Worm (Caenorhabditis elegans) whole organism, young adult: ENCODE results near the gene haao-1.
A peak's percentile ranks its signal among the peaks of the same experiment; 100 is the strongest.

Experiments
- B0019.2 ChIP-seq: fragments of 200-800 bp; sonication (Bioruptor generic); conservative IDR thresholded peaks from 2 replicates; pipeline ENCODE4 v1.3.6; 2022; ENCODE audit warnings: missing genetic modification reagents, missing genetic modification characterization, missing compliant biosample characterization
- B0035.1 ChIP-seq: sonication (generic microtip); optimal IDR thresholded peaks from 2 replicates; lab custom pipeline; 2016; ENCODE audit warnings: missing genetic modification characterization, mild to moderate bottlenecking, missing compliant biosample characterization, missing genotype, missing genetic modification reagents
- B0261.1 ChIP-seq: sonication (generic microtip); optimal IDR thresholded peaks from 2 replicates; lab custom pipeline; 2016; ENCODE audit warnings: mild to moderate bottlenecking, missing genetic modification characterization, moderate library complexity, missing compliant biosample characterization
- B0336.3 ChIP-seq: fragments of 200-800 bp; sonication (Bioruptor generic); IDR thresholded peaks from 2 replicates; pipeline ENCODE4 v1.3.6; 2022; ENCODE audit warnings: missing genetic modification characterization, missing compliant biosample characterization
- F10E7.11 ChIP-seq: sonication (generic microtip); optimal IDR thresholded peaks from 2 replicates; lab custom pipeline; 2017; ENCODE audit warnings: mild to moderate bottlenecking, missing genetic modification characterization, moderate library complexity, missing compliant biosample characterization
- F33H1.4 ChIP-seq: fragments of 200-800 bp; sonication (Bioruptor generic); IDR thresholded peaks from 2 replicates; pipeline ENCODE4 v1.3.6; 2022; ENCODE audit warnings: missing genetic modification reagents, missing genetic modification characterization, missing compliant biosample characterization
- F37B4.10 ChIP-seq: fragments of 200-800 bp; sonication (Bioruptor generic); IDR thresholded peaks from 2 replicates; pipeline ENCODE4 v1.3.6; 2022; ENCODE audit warnings: missing genetic modification characterization, missing compliant biosample characterization
- F39B2.1 ChIP-seq: fragments of 200-800 bp; sonication (Bioruptor generic); IDR thresholded peaks from 2 replicates; pipeline ENCODE4 v1.3.6; 2022; ENCODE audit warnings: missing genetic modification reagents, missing genetic modification characterization, missing compliant biosample characterization
- F57A8.1 ChIP-seq: fragments of 200-800 bp; sonication (Bioruptor generic); optimal IDR thresholded peaks from 2 replicates; lab custom pipeline; 2018; ENCODE audit warnings: mild to moderate bottlenecking, missing genetic modification characterization, moderate library complexity, missing compliant biosample characterization
- F57C9.4 ChIP-seq: sonication (generic microtip); optimal IDR thresholded peaks from 2 replicates; lab custom pipeline; 2017; ENCODE audit warnings: mild to moderate bottlenecking, missing genetic modification characterization, missing compliant biosample characterization
- T07F8.4 ChIP-seq: sonication (generic microtip); optimal IDR thresholded peaks from 2 replicates; lab custom pipeline; 2016; ENCODE audit warnings: mild to moderate bottlenecking, missing genetic modification characterization, moderate library complexity, missing compliant biosample characterization
- T26A5.8 ChIP-seq: sonication (generic microtip); optimal IDR thresholded peaks from 2 replicates; lab custom pipeline; 2016; ENCODE audit warnings: missing genetic modification characterization, missing compliant biosample characterization
- athp-1 ChIP-seq: sonication (generic microtip); optimal IDR thresholded peaks from 2 replicates; lab custom pipeline; 2017; ENCODE audit warnings: mild to moderate bottlenecking, missing genetic modification characterization, missing compliant biosample characterization
- bed-2 ChIP-seq: fragments of 200-800 bp; sonication (Bioruptor generic); IDR thresholded peaks from 2 replicates; pipeline ENCODE4 v1.3.6; 2022; ENCODE audit warnings: missing genetic modification reagents, missing genetic modification characterization, missing compliant biosample characterization
- ccch-3 ChIP-seq: fragments of 200-800 bp; sonication (Bioruptor generic); optimal IDR thresholded peaks from 2 replicates; lab custom pipeline; 2018; ENCODE audit warnings: mild to moderate bottlenecking, missing genetic modification characterization, missing compliant biosample characterization
- dox-1 ChIP-seq: fragments of 200-800 bp; sonication (Bioruptor generic); IDR thresholded peaks from 2 replicates; pipeline ENCODE4 v1.3.6; 2022; ENCODE audit warnings: missing genetic modification reagents, missing genetic modification characterization, missing compliant biosample characterization
- dpl-1 ChIP-seq: fragments of 150-350 bp; optimal IDR thresholded peaks from 2 replicates; lab custom pipeline; 2014; ENCODE audit warnings: missing biosample characterization, missing genetic modification reagents, missing genetic modification characterization
- egl-18 ChIP-seq: fragments of 200-800 bp; sonication (Bioruptor generic); IDR thresholded peaks from 2 replicates; pipeline ENCODE4 v1.3.6; 2022; ENCODE audit warnings: missing genetic modification reagents, missing genetic modification characterization, missing compliant biosample characterization
- egl-44 ChIP-seq: fragments of 200-800 bp; sonication (Bioruptor generic); IDR thresholded peaks from 2 replicates; pipeline ENCODE4 v1.3.6; 2022; ENCODE audit warnings: missing genetic modification reagents, missing genetic modification characterization, missing compliant biosample characterization
- ekl-4 ChIP-seq: fragments of 200-800 bp; sonication (Bioruptor generic); IDR thresholded peaks from 2 replicates; pipeline ENCODE4 v1.3.6; 2022; ENCODE audit warnings: missing genetic modification reagents, missing genetic modification characterization, missing compliant biosample characterization
- ets-4 ChIP-seq: fragments of 200-800 bp; sonication (Bioruptor generic); optimal IDR thresholded peaks from 2 replicates; lab custom pipeline; 2018; ENCODE audit warnings: mild to moderate bottlenecking, missing genetic modification characterization, missing compliant biosample characterization
- fkh-3 ChIP-seq: sonication (generic microtip); optimal IDR thresholded peaks from 2 replicates; lab custom pipeline; 2016; ENCODE audit warnings: mild to moderate bottlenecking, missing genetic modification characterization, missing compliant biosample characterization
- hlh-12 ChIP-seq: sonication (generic microtip); optimal IDR thresholded peaks from 2 replicates; lab custom pipeline; 2016; ENCODE audit warnings: missing genetic modification characterization, missing compliant biosample characterization
- hlh-26 ChIP-seq: fragments of 200-800 bp; sonication (Bioruptor generic); conservative IDR thresholded peaks from 2 replicates; pipeline ENCODE4 v1.3.6; 2022; ENCODE audit warnings: missing genetic modification reagents, missing genetic modification characterization, missing compliant biosample characterization
- hmg-1.2 ChIP-seq: fragments of 200-800 bp; sonication (Bioruptor generic); IDR thresholded peaks from 2 replicates; pipeline ENCODE4 v1.3.6; 2022; ENCODE audit warnings: missing genetic modification reagents, missing genetic modification characterization, missing compliant biosample characterization
- hmg-20 ChIP-seq: fragments of 200-800 bp; sonication (Bioruptor generic); IDR thresholded peaks from 2 replicates; pipeline ENCODE4 v1.3.6; 2022; ENCODE audit warnings: missing genetic modification reagents, missing genetic modification characterization, missing compliant biosample characterization
- let-526 ChIP-seq: fragments of 200-800 bp; sonication (Bioruptor generic); IDR thresholded peaks from 2 replicates; pipeline ENCODE4 v1.3.6; 2022; ENCODE audit warnings: missing genetic modification reagents, missing genetic modification characterization, missing compliant biosample characterization
- let-607 ChIP-seq, 2 experiments: fragments of 200-800 bp in 1 of 2; sonication (Bioruptor generic) in 1 of 2; sonication (generic microtip) in 1 of 2; optimal IDR thresholded peaks; 2 replicates each; lab custom pipeline; 2016 to 2018; ENCODE audit warnings: mild to moderate bottlenecking in 2 of 2, missing compliant biosample characterization in 2 of 2, missing genetic modification characterization in 2 of 2, moderate library complexity in 2 of 2, missing genotype in 1 of 2
- lin-26 ChIP-seq: fragments of 200-800 bp; sonication (Bioruptor generic); IDR thresholded peaks from 2 replicates; pipeline ENCODE4 v1.3.6; 2022; ENCODE audit warnings: missing genetic modification reagents, missing genetic modification characterization, missing compliant biosample characterization
- lin-35 ChIP-seq, 3 experiments: fragments of 150-350 bp in 2 of 3; sonication (generic microtip) in 1 of 3; optimal IDR thresholded peaks; 2 replicates each; lab custom pipeline; 2014 to 2018; ENCODE audit warnings: missing biosample characterization in 3 of 3, missing genetic modification characterization in 3 of 3, missing genetic modification reagents in 3 of 3
- lir-1 ChIP-seq: fragments of 200-800 bp; sonication (Bioruptor generic); conservative IDR thresholded peaks from 2 replicates; pipeline ENCODE4 v1.3.6; 2022; ENCODE audit warnings: missing genetic modification reagents, missing genetic modification characterization, missing compliant biosample characterization
- lsy-27 ChIP-seq: sonication (generic microtip); optimal IDR thresholded peaks from 2 replicates; lab custom pipeline; 2017; ENCODE audit warnings: missing genetic modification characterization, mild to moderate bottlenecking, missing compliant biosample characterization, antibody characterized with exemption, missing genotype, borderline replicate concordance; ENCODE audit not compliant: insufficient read depth
- madf-10 ChIP-seq: sonication (generic microtip); optimal IDR thresholded peaks from 2 replicates; lab custom pipeline; 2016; ENCODE audit warnings: mild to moderate bottlenecking, missing genetic modification characterization, missing compliant biosample characterization
- madf-6 ChIP-seq: fragments of 200-800 bp; sonication (Bioruptor generic); IDR thresholded peaks from 2 replicates; pipeline ENCODE4 v1.3.6; 2022; ENCODE audit warnings: missing genetic modification reagents, missing genetic modification characterization, missing compliant biosample characterization
- madf-8 ChIP-seq: fragments of 200-800 bp; sonication (Bioruptor generic); conservative IDR thresholded peaks from 2 replicates; pipeline ENCODE4 v1.3.6; 2022; ENCODE audit warnings: missing genetic modification reagents, missing genetic modification characterization, missing compliant biosample characterization
- mcd-1 ChIP-seq: fragments of 200-800 bp; sonication (Bioruptor generic); IDR thresholded peaks from 2 replicates; pipeline ENCODE4 v1.3.6; 2022; ENCODE audit warnings: missing genetic modification reagents, missing genetic modification characterization, missing compliant biosample characterization
- nhr-179 ChIP-seq: sonication (generic microtip); optimal IDR thresholded peaks from 2 replicates; lab custom pipeline; 2016; ENCODE audit warnings: mild to moderate bottlenecking, missing genetic modification characterization, missing compliant biosample characterization
- nhr-80 ChIP-seq: sonication (generic microtip); optimal IDR thresholded peaks from 2 replicates; lab custom pipeline; 2016; ENCODE audit warnings: missing genetic modification characterization, missing compliant biosample characterization
- pbrm-1 ChIP-seq: fragments of 200-800 bp; sonication (Bioruptor generic); IDR thresholded peaks from 2 replicates; pipeline ENCODE4 v1.3.6; 2022; ENCODE audit warnings: missing genetic modification reagents, missing genetic modification characterization, missing compliant biosample characterization
- sea-2 ChIP-seq: fragments of 200-800 bp; sonication (Bioruptor generic); IDR thresholded peaks from 2 replicates; pipeline ENCODE4 v1.3.6; 2022; ENCODE audit warnings: missing genetic modification characterization, missing compliant biosample characterization
- somi-1 ChIP-seq: fragments of 200-800 bp; sonication (Bioruptor generic); optimal IDR thresholded peaks from 2 replicates; lab custom pipeline; 2018; ENCODE audit warnings: mild to moderate bottlenecking, missing genetic modification characterization, missing compliant biosample characterization
- sptf-2 ChIP-seq: fragments of 200-800 bp; sonication (Bioruptor generic); optimal IDR thresholded peaks from 2 replicates; lab custom pipeline; 2018; ENCODE audit warnings: mild to moderate bottlenecking, missing genetic modification characterization, missing compliant biosample characterization
- ztf-28 ChIP-seq: fragments of 200-800 bp; sonication (Bioruptor generic); IDR thresholded peaks from 2 replicates; pipeline ENCODE4 v1.3.6; 2022; ENCODE audit warnings: missing genetic modification reagents, missing genetic modification characterization, missing compliant biosample characterization
- ztf-3 ChIP-seq: fragments of 200-800 bp; sonication (Bioruptor generic); optimal IDR thresholded peaks from 2 replicates; lab custom pipeline; 2018; ENCODE audit warnings: mild to moderate bottlenecking, missing genetic modification characterization, missing compliant biosample characterization

haao-1 gene

DNA sequence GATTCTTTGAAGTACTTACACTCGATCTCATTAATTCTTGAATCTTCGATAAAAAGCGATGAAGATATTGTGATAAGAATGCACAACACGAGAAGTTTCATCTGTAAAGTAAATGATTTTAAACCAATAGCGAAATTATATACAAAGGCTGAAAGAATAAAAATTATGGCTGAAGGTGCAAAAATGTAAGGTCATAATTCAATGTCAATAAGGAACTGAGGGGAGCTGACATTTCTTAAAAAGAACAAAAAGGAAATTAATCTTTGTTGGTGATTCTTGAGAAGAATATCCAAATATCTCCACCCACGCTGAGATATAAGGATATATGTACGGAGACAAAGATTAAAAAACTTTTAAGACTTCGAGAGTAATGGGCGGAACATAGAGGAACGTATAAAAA is 19.4 kb downstream of the haao-1 start, which contains the start of gene C50F4.9:
TSS of gene C50F4.9 (minus strand) at position 101 of the 400 bp plus-strand sequence.
- no peak for TF ChIP-seq egl-18 (GFP tag; lab: Robert Waterston, UW)
- TF ChIP-seq pbrm-1: no peak
- no peak for TF ChIP-seq lir-1 (GFP tag; lab: Robert Waterston, UW)
- no peak for TF ChIP-seq madf-8 (GFP tag; lab: Robert Waterston, UW)
- TF ChIP-seq B0336.3 (GFP tag; lab: Robert Waterston, UW): no peak
- TF ChIP-seq lin-26 (GFP tag; lab: Robert Waterston, UW): no peak
- no peak for TF ChIP-seq T07F8.4 (tag; lab: Kevin White, UChicago)
- no peak for TF ChIP-seq F33H1.4
- no peak for TF ChIP-seq let-607 (tag; optimal IDR thresholded peaks at IDR 0.05; lab: Kevin White, UChicago)
- TF ChIP-seq dox-1 (GFP tag; lab: Robert Waterston, UW): no peak
- no peak for TF ChIP-seq hmg-1.2 (GFP tag; lab: Robert Waterston, UW)
- TF ChIP-seq hlh-12 (tag; lab: Kevin White, UChicago): no peak

ce11 chrV:9526470-9526869 is 21.8 kb downstream of the haao-1 start, which contains the start of gene C50F4.1:
TSS of gene C50F4.1 (plus strand) at chrV:9526793.
- peak; percentile 37 for TF ChIP-seq ets-4
- TF ChIP-seq ekl-4 (GFP tag; lab: Robert Waterston, UW): no peak
- TF ChIP-seq nhr-80 (tag; lab: Kevin White, UChicago): peak; percentile 95

DNA sequence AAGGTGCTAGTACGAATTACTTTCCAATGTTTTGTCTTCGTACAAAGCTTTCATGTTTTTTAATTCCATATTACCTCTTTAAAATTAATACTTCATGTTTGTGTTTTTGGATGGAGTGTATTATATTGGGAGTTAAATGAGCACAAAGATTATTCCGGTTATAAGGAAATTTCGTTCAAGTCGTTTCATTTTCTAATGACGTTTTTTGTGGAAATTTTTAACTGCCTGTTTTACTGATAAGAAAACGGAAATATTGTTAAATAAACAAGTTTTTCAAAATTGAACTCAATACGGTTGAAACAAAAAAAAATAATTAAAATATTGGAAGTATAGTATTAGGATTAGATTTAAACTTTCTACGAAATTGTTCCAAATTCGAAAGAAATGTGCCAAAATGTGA is 22.6 kb downstream of the haao-1 start:
- TF ChIP-seq F57A8.1 (no peak), somi-1 (no peak), sptf-2 (GFP tag; lab: Kevin White, UChicago) (no peak), F37B4.10 (GFP tag; lab: Robert Waterston, UW) (no peak), ztf-28 (GFP tag; lab: Robert Waterston, UW) (no peak), B0035.1 (tag; lab: Kevin White, UChicago) (no peak), nhr-80 (tag; lab: Kevin White, UChicago) (peak; percentile 3), B0261.1 (tag; lab: Kevin White, UChicago) (no peak)
- TF ChIP-seq, all 124 proteins: peak for 1

DNA sequence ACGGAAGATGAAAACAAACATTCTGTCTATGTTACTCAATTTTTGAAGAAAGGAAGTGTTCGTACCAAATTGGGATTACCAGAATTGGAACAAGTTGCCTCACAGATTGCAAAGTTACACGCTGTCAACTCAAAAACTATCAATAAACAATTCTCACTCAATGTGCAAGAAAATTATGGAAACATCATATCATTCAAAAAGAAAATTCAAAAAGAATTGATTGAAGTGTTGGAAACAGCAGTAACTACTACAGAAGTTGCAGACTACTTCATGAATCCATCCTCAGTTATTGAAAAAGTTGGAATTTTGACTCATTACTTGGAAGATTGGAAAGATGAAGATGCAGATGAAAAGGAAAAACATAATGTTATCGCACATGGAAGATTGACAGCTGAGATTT is 23.3 kb downstream of the haao-1 start:
- TF ChIP-seq egl-18 (GFP tag; lab: Robert Waterston, UW) (no peak), dpl-1 (GFP tag; lab: Kevin White, UChicago) (no peak), F10E7.11 (no peak), nhr-179 (no peak), F57C9.4 (tag; lab: Kevin White, UChicago) (no peak), egl-44 (no peak), bed-2 (no peak), F39B2.1 (GFP tag; lab: Robert Waterston, UW) (no peak), hmg-20 (GFP tag; lab: Robert Waterston, UW) (no peak), let-526 (no peak), fkh-3 (tag; lab: Kevin White, UChicago) (no peak), F57A8.1 (no peak), lsy-27 (no peak), athp-1 (tag; lab: Kevin White, UChicago) (no peak)
- TF ChIP-seq, all 124 proteins: peak for 0

DNA sequence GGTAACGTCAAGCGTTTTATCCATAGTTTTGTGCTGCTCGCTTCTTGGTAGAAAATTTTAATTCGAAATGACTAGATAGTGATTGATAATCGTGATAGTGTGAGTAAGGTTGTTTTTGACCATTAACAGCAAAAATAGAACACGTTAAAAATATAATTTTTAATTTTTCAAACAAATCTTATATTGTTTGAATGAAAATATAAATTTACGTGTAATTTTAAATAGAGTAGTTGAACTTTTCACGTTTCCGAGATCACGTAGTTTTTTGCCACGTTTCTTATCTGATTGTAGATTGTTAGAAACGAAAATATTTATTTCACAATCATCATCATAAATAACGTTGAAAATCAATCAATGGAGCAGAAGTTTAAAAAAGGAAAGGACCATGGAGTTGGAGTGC is 26.8 kb downstream of the haao-1 start, which contains the start of the genes C50F4.10 and pfk-1.2:
TSS of gene C50F4.10 (minus strand) at position 101 of the 400 bp plus-strand sequence.
TSS of gene pfk-1.2 (plus strand) at position 325 of the 400 bp plus-strand sequence.
- TF ChIP-seq T26A5.8 (no peak), hlh-26 (GFP tag; lab: Robert Waterston, UW) (no peak), ztf-3 (GFP tag; lab: Kevin White, UChicago) (no peak), dox-1 (GFP tag; lab: Robert Waterston, UW) (no peak), sea-2 (GFP tag; lab: Robert Waterston, UW) (no peak), ccch-3 (GFP tag; lab: Kevin White, UChicago) (no peak), mcd-1 (GFP tag; lab: Robert Waterston, UW) (no peak), lin-35 (GFP tag; optimal IDR thresholded peaks at IDR 0.05; lab: Kevin White, UChicago) (no peak), B0019.2 (GFP tag; lab: Robert Waterston, UW) (no peak), madf-10 (tag; lab: Kevin White, UChicago) (no peak), madf-6 (GFP tag; lab: Robert Waterston, UW) (no peak)
